Fruit fly (Drosophila melanogaster): ENCODE results near the gene CG11226.
A peak's percentile ranks its signal among the peaks of the same experiment; 100 is the strongest.

Gene CG11226

DNA sequence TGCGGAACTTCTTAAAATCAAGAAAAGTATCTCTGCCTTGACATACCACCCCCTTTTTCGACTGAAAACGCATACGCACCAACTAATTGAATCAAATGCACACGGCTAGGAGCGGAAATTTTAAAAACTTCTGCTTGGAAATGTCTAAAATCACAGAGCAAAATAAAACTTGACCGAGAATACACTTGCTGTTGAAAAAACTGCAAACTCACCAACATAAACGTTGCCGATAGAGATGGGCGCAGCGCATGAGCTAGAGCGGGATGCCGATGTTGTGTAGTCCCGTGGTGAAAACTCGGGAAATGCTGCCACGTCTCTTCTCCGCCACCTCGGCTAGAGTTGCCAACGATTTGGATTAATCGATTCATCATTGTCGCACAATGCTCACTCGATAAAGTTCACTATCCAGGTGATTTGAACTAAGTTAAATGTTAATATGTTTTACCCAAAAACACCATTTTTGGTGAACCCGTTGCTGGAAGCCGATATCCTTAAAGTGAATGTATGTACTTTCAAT is 35.0 kb downstream of the CG11226 start, which contains the start of the genes CG11109 and Arf1 (continued):
- peak; percentile 42 for TF ChIP-seq CG12299 (tag; optimal IDR thresholded peaks at IDR 0.05)
- peak; percentile 6 for TF ChIP-seq CG10267 (tag; optimal IDR thresholded peaks at IDR 0.05)
- peak; percentile 92 for TF ChIP-seq CG11560 (tag; IDR thresholded peaks at IDR 0.05)
- TF ChIP-seq knrl (GFP tag; IDR thresholded peaks at IDR 0.05; ENCODE audit: partially characterized antibody) = peak; percentile 62
- peak; percentile 12 for TF ChIP-seq nom (GFP tag; optimal IDR thresholded peaks at IDR 0.05)
- TF ChIP-seq ato (GFP tag; IDR thresholded peaks at IDR 0.05; ENCODE audit: partially characterized antibody) = peak; percentile 84
- TF ChIP-seq Hr51 (GFP tag; optimal IDR thresholded peaks at IDR 0.05) = no peak
- peak; percentile 50 for TF ChIP-seq Xbp1 (GFP tag; optimal IDR thresholded peaks at IDR 0.05)
- no peak for TF ChIP-seq CG15011 (GFP tag; optimal IDR thresholded peaks at IDR 0.05)
- TF ChIP-seq al (GFP tag; IDR thresholded peaks at IDR 0.05) = no peak
- TF ChIP-seq CG2129 (GFP tag; IDR thresholded peaks at IDR 0.05; ENCODE audit: partially characterized antibody) = peak; percentile 47
- TF ChIP-seq lbe (GFP tag; optimal IDR thresholded peaks at IDR 0.05) = no peak
- peak; percentile 82 for TF ChIP-seq bbx (GFP tag; IDR thresholded peaks at IDR 0.05; ENCODE audit: partially characterized antibody)
- 0 out of 2 replicates have a peak, but pooled peaks have one; percentile 37 for TF ChIP-seq aop (GFP tag; IDR thresholded peaks at IDR 0.05)
- TF ChIP-seq gt (GFP tag; IDR thresholded peaks at IDR 0.05) = no peak
- TF ChIP-seq CG17829 (tag; optimal IDR thresholded peaks at IDR 0.05) = peak; percentile 29
- peak; percentile 38; the same call in 1 of the 2 replicates for TF ChIP-seq slbo (GFP tag; IDR thresholded peaks at IDR 0.05)
- TF ChIP-seq amos (GFP tag; IDR thresholded peaks at IDR 0.05; ENCODE audit: partially characterized antibody) = peak; percentile 85
- no peak for TF ChIP-seq kay (GFP tag; optimal IDR thresholded peaks at IDR 0.05)
- 0 out of 3 replicates have a peak, but pooled peaks have one; percentile 22 for TF ChIP-seq CG34422 (GFP tag; IDR thresholded peaks at IDR 0.05)
- TF ChIP-seq CG2116 (GFP tag; optimal IDR thresholded peaks at IDR 0.05) = peak; percentile 76
- peak; percentile 54 for TF ChIP-seq CG9932 (GFP tag; IDR thresholded peaks at IDR 0.05)
- TF ChIP-seq CG4854 (GFP tag; optimal IDR thresholded peaks at IDR 0.05) = peak; percentile 86
- TF ChIP-seq esg (GFP tag; conservative IDR thresholded peaks at IDR 0.05) = no peak
- peak; percentile 49 for TF ChIP-seq CG16813 (GFP tag; IDR thresholded peaks at IDR 0.05; ENCODE audit: partially characterized antibody)
- peak; percentile 27 for TF ChIP-seq Mad (GFP tag; optimal IDR thresholded peaks at IDR 0.05)
- 0 out of 3 replicates have a peak, but pooled peaks have one; percentile 11 for TF ChIP-seq CG2199 (GFP tag; IDR thresholded peaks at IDR 0.05)
- peak; percentile 56 for TF ChIP-seq Rfx (GFP tag; IDR thresholded peaks at IDR 0.05)
- no peak for TF ChIP-seq ERR (GFP tag; optimal IDR thresholded peaks at IDR 0.05)
- peak; percentile 1 for TF ChIP-seq nau (GFP tag; optimal IDR thresholded peaks at IDR 0.05)
- no peak for TF ChIP-seq Kr (GFP tag; optimal IDR thresholded peaks at IDR 0.05)
- TF ChIP-seq vnd (GFP tag; IDR thresholded peaks at IDR 0.05; ENCODE audit: partially characterized antibody) = peak; percentile 59
- peak; percentile 6 for TF ChIP-seq phol (tag; optimal IDR thresholded peaks at IDR 0.05)
- no peak for TF ChIP-seq Ada2b (GFP tag; IDR thresholded peaks at IDR 0.05)
- no peak for TF ChIP-seq otp (GFP tag; IDR thresholded peaks at IDR 0.05)
- no peak for TF ChIP-seq CG7357 (GFP tag; IDR thresholded peaks at IDR 0.05)
- TF ChIP-seq CG4404 (GFP tag; IDR thresholded peaks at IDR 0.05) = no peak
- peak; percentile 19 for TF ChIP-seq pfk (GFP tag; optimal IDR thresholded peaks at IDR 0.05)
- TF ChIP-seq stwl (tag; optimal IDR thresholded peaks at IDR 0.05) = peak; percentile 74
- TF ChIP-seq HLHmδ (GFP tag; optimal IDR thresholded peaks at IDR 0.05) = peak; percentile 65
- peak; percentile 0 for TF ChIP-seq CG12219 (GFP tag; optimal IDR thresholded peaks at IDR 0.05)
- peak; percentile 74 for TF ChIP-seq CG42726 (GFP tag; IDR thresholded peaks at IDR 0.05; ENCODE audit: partially characterized antibody)
- peak; percentile 7 for TF ChIP-seq CG34376 (GFP tag; optimal IDR thresholded peaks at IDR 0.05)
- peak; percentile 11 for TF ChIP-seq Fer1 (GFP tag; optimal IDR thresholded peaks at IDR 0.05)
- TF ChIP-seq mirr (GFP tag; optimal IDR thresholded peaks at IDR 0.05) = peak; percentile 33
- TF ChIP-seq Dll (GFP tag; IDR thresholded peaks at IDR 0.05; ENCODE audit: partially characterized antibody) = peak; percentile 51
- TF ChIP-seq HmgZ (tag; optimal IDR thresholded peaks at IDR 0.05) = peak; percentile 68
- peak; percentile 1 for TF ChIP-seq D19A (tag; optimal IDR thresholded peaks at IDR 0.05)
- TF ChIP-seq CG4730 (GFP tag; IDR thresholded peaks at IDR 0.05) = no peak

Measured in whole organism, embryonic.